Fruit fly (Drosophila melanogaster) whole organism, wandering third instar larva: ENCODE measurements around the gene CG46467.
A peak's percentile ranks its signal among the peaks of the same experiment; 100 is the strongest.

Experiments used
- CG32264 ChIP-seq: fragments of 200-800 bp; sonication (Bioruptor generic); optimal IDR thresholded peaks from 2 replicates; lab custom pipeline; 2016; ENCODE audit warnings: missing biosample characterization, missing genetic modification characterization
- CG9705 ChIP-seq: fragments of 200-800 bp; sonication (Bioruptor generic); optimal IDR thresholded peaks from 2 replicates; lab custom pipeline; 2018; ENCODE audit warnings: missing biosample characterization, mild to moderate bottlenecking, missing genetic modification characterization
- CrebA ChIP-seq: fragments of 200-800 bp; sonication (Bioruptor generic); optimal IDR thresholded peaks from 2 replicates; lab custom pipeline; 2016; ENCODE audit warnings: missing biosample characterization, mild to moderate bottlenecking, missing genetic modification characterization, borderline replicate concordance
- Dif ChIP-seq: fragments of 200-275, 200-300 bp; sonication (Bioruptor generic); optimal IDR thresholded peaks from 2 replicates; lab custom pipeline; 2018; ENCODE audit warnings: missing biosample characterization, missing genetic modification characterization; ENCODE audit not compliant: partially characterized antibody
- GATAd ChIP-seq: sonication (Bioruptor generic); optimal IDR thresholded peaks from 2 replicates; lab custom pipeline; 2016; ENCODE audit warnings: missing biosample characterization, missing genetic modification characterization
- HLH106 ChIP-seq: fragments of 200-800 bp; optimal IDR thresholded peaks from 3 replicates; lab custom pipeline; 2019; ENCODE audit warnings: missing biosample characterization, mild to moderate bottlenecking, missing genetic modification characterization, moderate library complexity
- Hnf4 ChIP-seq: fragments of 200-800 bp; sonication (Bioruptor generic); optimal IDR thresholded peaks from 2 replicates; lab custom pipeline; 2016; ENCODE audit warnings: missing biosample characterization, mild to moderate bottlenecking, missing genetic modification characterization
- Hr83 ChIP-seq: fragments of 200-300 bp; sonication (Bioruptor generic); optimal IDR thresholded peaks from 2 replicates; lab custom pipeline; 2016; ENCODE audit warnings: missing biosample characterization, mild to moderate bottlenecking, missing genetic modification characterization, moderate library complexity; ENCODE audit not compliant: poor library complexity, severe bottlenecking
- Jra ChIP-seq: sonication (Bioruptor generic); optimal IDR thresholded peaks from 2 replicates; lab custom pipeline; 2016; ENCODE audit warnings: missing biosample characterization, missing genetic modification characterization
- Mio ChIP-seq: sonication (Bioruptor generic); optimal IDR thresholded peaks from 2 replicates; lab custom pipeline; 2016; ENCODE audit warnings: missing biosample characterization, missing genetic modification characterization
- Myc ChIP-seq: fragments of >200 bp; optimal IDR thresholded peaks from 2 replicates; lab custom pipeline; 2017
- OdsH ChIP-seq: fragments of 200-800 bp; sonication (Bioruptor generic); optimal IDR thresholded peaks from 2 replicates; lab custom pipeline; 2016; ENCODE audit warnings: missing biosample characterization, mild to moderate bottlenecking, missing genetic modification characterization
- Rel ChIP-seq, 2 experiments: fragments of 200-800 bp; sonication (Bioruptor generic) in 1 of 2; optimal IDR thresholded peaks; 2 replicates in 1 of 2; 3 replicates in 1 of 2; lab custom pipeline; 2016 to 2019; ENCODE audit warnings: mild to moderate bottlenecking in 2 of 2, missing biosample characterization in 2 of 2, missing genetic modification characterization in 2 of 2, moderate library complexity in 1 of 2
- Sp1 ChIP-seq: fragments of 200-800 bp; sonication (Bioruptor generic); optimal IDR thresholded peaks from 3 replicates; lab custom pipeline; 2019; ENCODE audit warnings: missing biosample characterization, mild to moderate bottlenecking, missing genetic modification characterization, moderate library complexity
- br ChIP-seq: fragments of 200-800 bp; sonication (Bioruptor generic); optimal IDR thresholded peaks from 2 replicates; lab custom pipeline; 2016; ENCODE audit warnings: missing biosample characterization, missing genetic modification characterization
- brk ChIP-seq: fragments of 200-800 bp; sonication (Bioruptor generic); optimal IDR thresholded peaks from 2 replicates; lab custom pipeline; 2016; ENCODE audit warnings: missing biosample characterization, mild to moderate bottlenecking, missing genetic modification characterization
- dl ChIP-seq, 2 experiments: fragments of 175-275, 200-275 bp in 1 of 2; fragments of 200-275 bp in 1 of 2; sonication (Bioruptor generic); optimal IDR thresholded peaks; lab custom pipeline; 2018; ENCODE audit warnings: mild to moderate bottlenecking in 2 of 2, missing biosample characterization in 2 of 2, missing genetic modification characterization in 2 of 2, moderate library complexity in 2 of 2; ENCODE audit not compliant: partially characterized antibody in 2 of 2, insufficient read depth in 1 of 2
- dmrt93B ChIP-seq: fragments of 200-800 bp; sonication (Bioruptor generic); optimal IDR thresholded peaks from 2 replicates; lab custom pipeline; 2018; ENCODE audit warnings: missing biosample characterization, mild to moderate bottlenecking, missing genetic modification characterization
- dsf ChIP-seq: sonication (Bioruptor generic); optimal IDR thresholded peaks from 2 replicates; lab custom pipeline; 2016; ENCODE audit warnings: missing biosample characterization, missing genetic modification characterization, borderline replicate concordance
- foxo ChIP-seq, 2 experiments: fragments of 200-800 bp; sonication (Bioruptor generic); optimal IDR thresholded peaks; 2 replicates in 1 of 2; 3 replicates in 1 of 2; lab custom pipeline; 2016 to 2017; ENCODE audit warnings: missing biosample characterization in 2 of 2, missing genetic modification characterization in 2 of 2
- fru ChIP-seq: fragments of 200-800 bp; sonication (Bioruptor generic); optimal IDR thresholded peaks from 3 replicates; lab custom pipeline; 2016; ENCODE audit warnings: missing biosample characterization, mild to moderate bottlenecking, missing genetic modification characterization
- h ChIP-seq: fragments of 200-800 bp; sonication (Bioruptor generic); optimal IDR thresholded peaks from 3 replicates; lab custom pipeline; 2016; ENCODE audit warnings: missing biosample characterization, mild to moderate bottlenecking, missing genetic modification characterization
- jim ChIP-seq: fragments of 175-275, 200-325 bp; sonication (Bioruptor generic); optimal IDR thresholded peaks from 2 replicates; lab custom pipeline; 2016; ENCODE audit warnings: missing biosample characterization, mild to moderate bottlenecking, missing genetic modification characterization
- lola ChIP-seq: fragments of >200 bp; optimal IDR thresholded peaks from 2 replicates; lab custom pipeline; 2017; ENCODE audit warnings: missing biosample characterization, missing genetic modification characterization
- sv ChIP-seq: fragments of 200-800 bp; sonication (Bioruptor generic); optimal IDR thresholded peaks from 3 replicates; lab custom pipeline; 2016; ENCODE audit warnings: missing biosample characterization, missing genetic modification characterization
- tai ChIP-seq: sonication (Bioruptor generic); optimal IDR thresholded peaks from 2 replicates; lab custom pipeline; 2016; ENCODE audit warnings: missing biosample characterization, missing genetic modification characterization
- woc ChIP-seq: sonication (Bioruptor generic); optimal IDR thresholded peaks from 2 replicates; lab custom pipeline; 2016; ENCODE audit warnings: missing biosample characterization, mild to moderate bottlenecking, missing genetic modification characterization

Gene CG46467

dm6 chr3R:9867911-9868537 is 6.5 kb upstream of the CG46467 start, which contains the start of gene Teh1:
Gene Teh1 (minus strand): TSS chr3R:9868120.
- no peak for TF ChIP-seq h (GFP tag; lab: Kevin White, UChicago)
- no peak for TF ChIP-seq CG9705 (GFP tag; lab: Kevin White, UChicago)
- no peak for TF ChIP-seq Rel (GFP tag; optimal IDR thresholded peaks at IDR 0.05; lab: Kevin White, UChicago)
- TF ChIP-seq Rel (tag; optimal IDR thresholded peaks at IDR 0.05; lab: Kevin White, UChicago) = no peak
- TF ChIP-seq tai = no peak
- no peak for TF ChIP-seq CG32264 (GFP tag; lab: Kevin White, UChicago)
- TF ChIP-seq br (GFP tag; lab: Kevin White, UChicago) = no peak
- no peak for TF ChIP-seq Mio
- no peak for TF ChIP-seq GATAd (GFP tag; lab: Kevin White, UChicago)
- TF ChIP-seq CrebA (GFP tag; lab: Kevin White, UChicago) = no peak
- no peak for TF ChIP-seq dmrt93B
- TF ChIP-seq jim (GFP tag; lab: Kevin White, UChicago) = no peak
- TF ChIP-seq Sp1 (GFP tag; lab: Kevin White, UChicago) = no peak
- TF ChIP-seq foxo (GFP tag; optimal IDR thresholded peaks at IDR 0.05; lab: Kevin White, UChicago) = no peak
- no peak for TF ChIP-seq woc

- TF ChIP-seq Hnf4 (GFP tag; lab: Kevin White, UChicago) = peak; percentile 1
- TF ChIP-seq OdsH (GFP tag; lab: Kevin White, UChicago) = no peak
- TF ChIP-seq lola = no peak
- TF ChIP-seq CG9705 (GFP tag; lab: Kevin White, UChicago) = no peak
- TF ChIP-seq brk (GFP tag; lab: Kevin White, UChicago) = no peak
- TF ChIP-seq Myc (lab: Kevin White, UChicago) = peak; percentile 90
- peak; percentile 15 for TF ChIP-seq fru (GFP tag; lab: Kevin White, UChicago)
- TF ChIP-seq CrebA (GFP tag; lab: Kevin White, UChicago) = no peak
- TF ChIP-seq CG32264 (GFP tag; lab: Kevin White, UChicago) = no peak
Observed at dm6 chr3R:9868538-9869398, 5.7 kb upstream of the CG46467 start.

dm6 chr3R:9869954-9870353 is 4.5 kb upstream of the CG46467 start:
- TF ChIP-seq dl (GFP tag; optimal IDR thresholded peaks at IDR 0.05; lab: Kevin White, UChicago; ENCODE audit: insufficient read depth in 1 of 2, partially characterized antibody in 2 of 2) = no peak
- no peak for TF ChIP-seq Jra (GFP tag; lab: Kevin White, UChicago)
- TF ChIP-seq brk (GFP tag; lab: Kevin White, UChicago) = no peak
- TF ChIP-seq dsf (GFP tag; lab: Kevin White, UChicago) = no peak
- no peak for TF ChIP-seq Dif (GFP tag; lab: Kevin White, UChicago)
- no peak for TF ChIP-seq HLH106
- no peak for TF ChIP-seq Rel (GFP tag; optimal IDR thresholded peaks at IDR 0.05; lab: Kevin White, UChicago)
- TF ChIP-seq Rel (tag; optimal IDR thresholded peaks at IDR 0.05; lab: Kevin White, UChicago) = no peak
- no peak for TF ChIP-seq GATAd (GFP tag; lab: Kevin White, UChicago)
- TF ChIP-seq CrebA (GFP tag; lab: Kevin White, UChicago) = no peak
- no peak for TF ChIP-seq Myc (lab: Kevin White, UChicago)

dm6 chr3R:9870378-9870777 is 4.1 kb upstream of the CG46467 start:
- TF ChIP-seq Hr83 (GFP tag; lab: Kevin White, UChicago) = no peak
- TF ChIP-seq tai = peak; percentile 32

dm6 chr3R:9872133-9872814 is 2.2 kb upstream of the CG46467 start:
- TF ChIP-seq Dif (GFP tag; lab: Kevin White, UChicago) (peak; percentile 7), CG32264 (GFP tag; lab: Kevin White, UChicago) (no peak), sv (GFP tag; lab: Kevin White, UChicago) (no peak)
